Worm (Caenorhabditis elegans): ENCODE measurements around the gene Y37B11A.3.

Y37B11A.3 gene

ce11 chrIII:5805273-5805672, 20.1 kb upstream of the Y37B11A.3 start, which contains the start of gene R12B2.3:
R12B2.3 (plus strand) TSS chrIII:5805573.
- TF ChIP-seq snpc-4 (GFP tag; optimal IDR thresholded peaks at IDR 0.05): no peak
- no peak for TF ChIP-seq snpc-4 (tag; optimal IDR thresholded peaks at IDR 0.05)
- no peak for TF ChIP-seq ztf-28 (GFP tag; IDR thresholded peaks at IDR 0.05)
- TF ChIP-seq aptf-2 (GFP tag; conservative IDR thresholded peaks at IDR 0.05): no peak
- no peak for TF ChIP-seq Y67H2A.10 (GFP tag; conservative IDR thresholded peaks at IDR 0.05)
- no peak for TF ChIP-seq bed-1 (GFP tag; IDR thresholded peaks at IDR 0.05)
- no peak for TF ChIP-seq snpc-3.4 (tag; optimal IDR thresholded peaks at IDR 0.05)
- TF ChIP-seq pha-4 (tag; optimal IDR thresholded peaks at IDR 0.05): no peak
- no peak for TF ChIP-seq nfya-1 (tag; optimal IDR thresholded peaks at IDR 0.05; ENCODE audit: borderline replicate concordance, insufficient read depth)
- TF ChIP-seq ztf-22 (GFP tag; optimal IDR thresholded peaks at IDR 0.05): no peak
- TF ChIP-seq athp-1 (tag; optimal IDR thresholded peaks at IDR 0.05): no peak
- no peak for TF ChIP-seq aptf-3 (GFP tag; IDR thresholded peaks at IDR 0.05)
- TF ChIP-seq nhr-179 (tag; optimal IDR thresholded peaks at IDR 0.05): no peak
- no peak for TF ChIP-seq ztf-26 (tag; optimal IDR thresholded peaks at IDR 0.05)

- TF ChIP-seq hmg-20 (GFP tag; IDR thresholded peaks at IDR 0.05): no peak
- TF ChIP-seq unc-130 (GFP tag; optimal IDR thresholded peaks at IDR 0.05): peak; percentile 40
- TF ChIP-seq attf-5 (GFP tag; optimal IDR thresholded peaks at IDR 0.05): peak; percentile 11
- TF ChIP-seq attf-6 (GFP tag; IDR thresholded peaks at IDR 0.05): no peak
- no peak for TF ChIP-seq bed-2 (GFP tag; IDR thresholded peaks at IDR 0.05)
- TF ChIP-seq lsl-1 (GFP tag; optimal IDR thresholded peaks at IDR 0.05): peak; percentile 50
- no peak for TF ChIP-seq tbx-9 (tag; optimal IDR thresholded peaks at IDR 0.05; ENCODE audit: borderline replicate concordance)
- TF ChIP-seq dpl-1 (GFP tag; optimal IDR thresholded peaks at IDR 0.05): peak; percentile 59
- TF ChIP-seq madf-6 (GFP tag; IDR thresholded peaks at IDR 0.05): peak; percentile 38; the same call in 1 of the 2 replicates
- TF ChIP-seq Y53F4B.3 (GFP tag; IDR thresholded peaks at IDR 0.05): no peak
- no peak for TF ChIP-seq nfya-1 (tag; optimal IDR thresholded peaks at IDR 0.05; ENCODE audit: borderline replicate concordance, insufficient read depth)
- peak; percentile 36; the same call in 1 of the 2 replicates for TF ChIP-seq madf-8 (GFP tag; conservative IDR thresholded peaks at IDR 0.05)
- no peak for TF ChIP-seq ztf-18 (tag; optimal IDR thresholded peaks at IDR 0.05)
- peak; percentile 56 for TF ChIP-seq dox-1 (GFP tag; IDR thresholded peaks at IDR 0.05)
- peak; percentile 54 for TF ChIP-seq lin-54 (GFP tag; optimal IDR thresholded peaks at IDR 0.05)
- TF ChIP-seq efl-1 (GFP tag; optimal IDR thresholded peaks at IDR 0.05): peak; percentile 81
These were observed 17.8 kb upstream of the Y37B11A.3 start, which contains the start of the genes polq-1 and him-10 for ce11 chrIII:5802971-5803370. polq-1 (minus strand) TSS chrIII:5803160. him-10 (plus strand) TSS chrIII:5803260.

ce11 chrIII:5798747-5799146, 13.6 kb upstream of the Y37B11A.3 start, which contains the start of gene ceh-10:
ceh-10 (plus strand) TSS chrIII:5799047.
- TF ChIP-seq F33H1.4 (GFP tag; IDR thresholded peaks at IDR 0.05): no peak
- no peak for TF ChIP-seq repo-1 (tag; optimal IDR thresholded peaks at IDR 0.05)
- no peak for TF ChIP-seq cebp-2 (GFP tag; IDR thresholded peaks at IDR 0.05)
- TF ChIP-seq F57C9.4 (tag; optimal IDR thresholded peaks at IDR 0.05): no peak
- TF ChIP-seq tbx-9 (tag; optimal IDR thresholded peaks at IDR 0.05; ENCODE audit: borderline replicate concordance): no peak
- no peak for TF ChIP-seq T07F8.4 (tag; optimal IDR thresholded peaks at IDR 0.05)
- no peak for TF ChIP-seq attf-3 (GFP tag; conservative IDR thresholded peaks at IDR 0.05)

ce11 chrIII:5794982-5795381, 9.9 kb upstream of the Y37B11A.3 start:
- no peak for TF ChIP-seq K12H6.12 (tag; optimal IDR thresholded peaks at IDR 0.05)
- TF ChIP-seq him-1 (tag; optimal IDR thresholded peaks at IDR 0.05): no peak
- no peak for TF ChIP-seq Y53F4B.3 (GFP tag; IDR thresholded peaks at IDR 0.05)
- no peak for TF ChIP-seq egl-44 (GFP tag; IDR thresholded peaks at IDR 0.05)
- no peak for TF ChIP-seq C17E4.6 (GFP tag; IDR thresholded peaks at IDR 0.05)
- no peak for TF ChIP-seq nfyb-1 (GFP tag; IDR thresholded peaks at IDR 0.05)
- TF ChIP-seq ztf-26 (tag; optimal IDR thresholded peaks at IDR 0.05): no peak
- no peak for TF ChIP-seq sea-2 (GFP tag; IDR thresholded peaks at IDR 0.05)
- no peak for TF ChIP-seq rec-8 (tag; optimal IDR thresholded peaks at IDR 0.05)
- no peak for TF ChIP-seq ceh-100 (GFP tag; IDR thresholded peaks at IDR 0.05)
- no peak for TF ChIP-seq snpc-1.3 (tag; optimal IDR thresholded peaks at IDR 0.05; ENCODE audit: insufficient read depth)
- no peak for TF ChIP-seq hlh-12 (tag; optimal IDR thresholded peaks at IDR 0.05)
- TF ChIP-seq F52B5.7 (tag; optimal IDR thresholded peaks at IDR 0.05): no peak
- TF ChIP-seq F33H1.4 (GFP tag; IDR thresholded peaks at IDR 0.05): no peak
